Fruit fly (Drosophila melanogaster) whole organism, pupa: ENCODE results near the gene Dtg.

Experiments
- CG14655 ChIP-seq: fragments of 200-800 bp; sonication (Bioruptor generic); optimal IDR thresholded peaks from 3 replicates; lab custom pipeline; 2017; ENCODE audit warnings: mild to moderate bottlenecking, missing biosample characterization, missing genetic modification reagents, missing genetic modification characterization
- CG15710 ChIP-seq: fragments of 200-800 bp; sonication (Bioruptor generic); optimal IDR thresholded peaks from 2 replicates; lab custom pipeline; 2018; ENCODE audit warnings: missing biosample characterization, mild to moderate bottlenecking, missing genetic modification characterization, moderate library complexity

DNA sequence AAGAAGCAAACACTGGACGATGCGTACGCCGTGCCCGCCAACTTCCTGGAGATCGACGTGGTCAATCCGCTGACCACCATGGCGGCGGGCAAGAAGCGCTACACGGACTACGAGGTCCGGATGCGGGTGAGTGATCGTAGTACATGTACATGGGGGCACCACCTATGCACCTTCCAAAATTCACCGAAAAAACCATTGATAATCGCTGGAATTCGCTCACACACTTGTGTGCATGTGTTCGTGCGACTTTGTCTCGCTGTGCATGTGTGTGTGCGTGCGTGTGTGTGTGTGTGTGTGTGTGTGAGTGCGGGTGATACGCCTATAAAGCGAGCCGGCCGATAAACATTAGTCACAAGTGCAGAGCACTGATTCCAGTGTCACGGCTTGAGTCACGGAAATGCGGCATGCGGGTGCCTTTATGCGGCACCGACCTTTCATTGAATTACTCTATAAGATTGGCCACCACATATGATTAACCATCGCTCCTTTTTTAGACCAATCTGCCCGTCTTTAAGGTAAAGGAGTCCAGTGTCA lies 19.4 kb upstream of the Dtg start:
- TF ChIP-seq CG14655 (GFP tag; lab: Kevin White, UChicago) (no peak), CG15710 (no peak)
